Fruit fly (Drosophila melanogaster): ENCODE results near the gene stnA.

The stnA gene

dm6 chrX:23022598-23022997 is 18.1 kb upstream of the stnA start, which contains the start of gene zyd:
zyd (plus strand) TSS chrX:23022898.
- TF ChIP-seq corto (GFP tag; optimal IDR thresholded peaks at IDR 0.05) (no peak), fru (optimal IDR thresholded peaks at IDR 0.05) (no peak)

dm6 chrX:23013208-23013607 is 8.8 kb upstream of the stnA start, which contains the start of the genes Rab21 and Coa7:
Rab21 (minus strand) TSS chrX:23013409.
Coa7 (plus strand) TSS chrX:23013495.
- TF ChIP-seq CG8089 (GFP tag; optimal IDR thresholded peaks at IDR 0.05) (no peak), CG3281 (GFP tag; optimal IDR thresholded peaks at IDR 0.05) (no peak), tna (GFP tag; IDR thresholded peaks at IDR 0.05; ENCODE audit: partially characterized antibody) (peak; percentile 91), exex (tag; optimal IDR thresholded peaks at IDR 0.05) (peak; percentile 12), inv (GFP tag; IDR thresholded peaks at IDR 0.05; ENCODE audit: partially characterized antibody) (peak; percentile 96), hb (GFP tag; IDR thresholded peaks at IDR 0.05; ENCODE audit: partially characterized antibody) (peak; percentile 95), MBD-R2 (GFP tag; IDR thresholded peaks at IDR 0.05) (peak; percentile 53), pzg (GFP tag; optimal IDR thresholded peaks at IDR 0.05) (peak; percentile 85), CG11093 (GFP tag; IDR thresholded peaks at IDR 0.05) (no peak), Nf-YA (GFP tag; IDR thresholded peaks at IDR 0.05) (no peak), CG2120 (GFP tag; optimal IDR thresholded peaks at IDR 0.05) (peak; percentile 36), Drgx (GFP tag; IDR thresholded peaks at IDR 0.05) (no peak), scrt (GFP tag; optimal IDR thresholded peaks at IDR 0.05) (no peak), CG12744 (GFP tag; optimal IDR thresholded peaks at IDR 0.05) (no peak), CG13424 (tag; optimal IDR thresholded peaks at IDR 0.05) (no peak), amos (GFP tag; IDR thresholded peaks at IDR 0.05; ENCODE audit: partially characterized antibody) (peak; percentile 96), CG7963 (GFP tag; IDR thresholded peaks at IDR 0.05; ENCODE audit: partially characterized antibody) (peak; percentile 83), NC2β (GFP tag; optimal IDR thresholded peaks at IDR 0.05) (no peak), Ets65A (GFP tag) (peak; percentile 95), CG10274 (GFP tag; optimal IDR thresholded peaks at IDR 0.05) (no peak), sc (optimal IDR thresholded peaks at IDR 0.05) (no peak), sc (GFP tag; optimal IDR thresholded peaks at IDR 0.05) (no peak), fd64A (GFP tag; optimal IDR thresholded peaks at IDR 0.05) (no peak), CG13624 (GFP tag; optimal IDR thresholded peaks at IDR 0.05) (peak; percentile 15), ham (GFP tag; IDR thresholded peaks at IDR 0.05) (no peak), CG2712 (tag; optimal IDR thresholded peaks at IDR 0.05) (peak; percentile 8), ssp (GFP tag; IDR thresholded peaks at IDR 0.05) (0 out of 2 replicates have a peak, but pooled peaks have one; percentile 26), CG10431 (GFP tag; optimal IDR thresholded peaks at IDR 0.05) (no peak), CG16813 (GFP tag; IDR thresholded peaks at IDR 0.05; ENCODE audit: partially characterized antibody) (peak; percentile 96), Usf (GFP tag; optimal IDR thresholded peaks at IDR 0.05) (no peak), MTF-1 (GFP tag; optimal IDR thresholded peaks at IDR 0.05; ENCODE audit: borderline replicate concordance) (no peak), Abd-B (GFP tag; optimal IDR thresholded peaks at IDR 0.05) (peak; percentile 50), schlank (tag; optimal IDR thresholded peaks at IDR 0.05) (no peak), HmgZ (tag; optimal IDR thresholded peaks at IDR 0.05) (peak; percentile 50), gfzf (GFP tag; optimal IDR thresholded peaks at IDR 0.05) (peak; percentile 87), nom (GFP tag; optimal IDR thresholded peaks at IDR 0.05) (no peak), ato (GFP tag; IDR thresholded peaks at IDR 0.05; ENCODE audit: partially characterized antibody) (peak; percentile 77), E2f1 (GFP tag; IDR thresholded peaks at IDR 0.05) (no peak), CG17186 (GFP tag; optimal IDR thresholded peaks at IDR 0.05) (peak; percentile 6), nerfin-2 (GFP tag; IDR thresholded peaks at IDR 0.05; ENCODE audit: partially characterized antibody) (peak; percentile 81), CG17829 (tag; optimal IDR thresholded peaks at IDR 0.05) (peak; percentile 12), zen2 (GFP tag; IDR thresholded peaks at IDR 0.05; ENCODE audit: partially characterized antibody) (peak; percentile 89), CG30403 (GFP tag; optimal IDR thresholded peaks at IDR 0.05) (peak; percentile 26), Scr (GFP tag; IDR thresholded peaks at IDR 0.05; ENCODE audit: partially characterized antibody) (peak; percentile 95), CG17359 (tag; optimal IDR thresholded peaks at IDR 0.05) (no peak), CG4730 (GFP tag; IDR thresholded peaks at IDR 0.05) (no peak), ranshi (GFP tag; IDR thresholded peaks at IDR 0.05) (no peak)
